Fruit fly (Drosophila melanogaster): ENCODE data around the gene CG13775.

- TF ChIP-seq esn (GFP tag; optimal IDR thresholded peaks at IDR 0.05) (no peak), fkh (GFP tag; optimal IDR thresholded peaks at IDR 0.05) (no peak), CG6792 (GFP tag; optimal IDR thresholded peaks at IDR 0.05) (no peak), pdm3 (GFP tag; optimal IDR thresholded peaks at IDR 0.05) (no peak), OdsH (GFP tag; optimal IDR thresholded peaks at IDR 0.05) (no peak), CG8319 (GFP tag; optimal IDR thresholded peaks at IDR 0.05) (no peak)
Measured at dm6 chr2L:6960165-6960564, 3.4 kb upstream of the CG13775 start, which contains the start of the genes Atac1 and Hmgcl.
